Worm (Caenorhabditis elegans) whole organism, young adult: ENCODE results near the gene pola-1.

Source experiments
- B0261.1 ChIP-seq: sonication (generic microtip); optimal IDR thresholded peaks from 2 replicates; lab custom pipeline; 2016; ENCODE audit warnings: mild to moderate bottlenecking, missing genetic modification characterization, moderate library complexity, missing compliant biosample characterization
- B0336.3 ChIP-seq: fragments of 200-800 bp; sonication (Bioruptor generic); IDR thresholded peaks from 2 replicates; pipeline ENCODE4 v1.3.6; 2022; ENCODE audit warnings: missing genetic modification characterization, missing compliant biosample characterization
- C06A6.2 ChIP-seq: fragments of 200-800 bp; sonication (Bioruptor generic); conservative IDR thresholded peaks from 2 replicates; pipeline ENCODE4 v1.3.6; 2022; ENCODE audit warnings: missing genetic modification characterization, missing compliant biosample characterization
- F10E7.11 ChIP-seq: sonication (generic microtip); optimal IDR thresholded peaks from 2 replicates; lab custom pipeline; 2017; ENCODE audit warnings: mild to moderate bottlenecking, missing genetic modification characterization, moderate library complexity, missing compliant biosample characterization
- F33H1.4 ChIP-seq: fragments of 200-800 bp; sonication (Bioruptor generic); IDR thresholded peaks from 2 replicates; pipeline ENCODE4 v1.3.6; 2022; ENCODE audit warnings: missing genetic modification reagents, missing genetic modification characterization, missing compliant biosample characterization
- F37B4.10 ChIP-seq: fragments of 200-800 bp; sonication (Bioruptor generic); IDR thresholded peaks from 2 replicates; pipeline ENCODE4 v1.3.6; 2022; ENCODE audit warnings: missing genetic modification characterization, missing compliant biosample characterization
- F52B5.7 ChIP-seq: sonication (generic microtip); optimal IDR thresholded peaks from 2 replicates; lab custom pipeline; 2016; ENCODE audit warnings: mild to moderate bottlenecking, missing genetic modification characterization, missing compliant biosample characterization
- F55B11.4 ChIP-seq: sonication (generic microtip); optimal IDR thresholded peaks from 2 replicates; lab custom pipeline; 2016; ENCODE audit warnings: missing compliant biosample characterization, missing genetic modification characterization, borderline replicate concordance; ENCODE audit not compliant: insufficient read depth
- T26A5.8 ChIP-seq: sonication (generic microtip); optimal IDR thresholded peaks from 2 replicates; lab custom pipeline; 2016; ENCODE audit warnings: missing genetic modification characterization, missing compliant biosample characterization
- Y53G8AR.9 ChIP-seq: fragments of 200-800 bp; sonication (Bioruptor generic); conservative IDR thresholded peaks from 2 replicates; pipeline ENCODE4 v1.3.6; 2022; ENCODE audit warnings: missing genetic modification reagents, missing genetic modification characterization, missing compliant biosample characterization
- ZK185.1 ChIP-seq: sonication (generic microtip); optimal IDR thresholded peaks from 2 replicates; lab custom pipeline; 2016; ENCODE audit warnings: mild to moderate bottlenecking, missing genetic modification characterization, missing compliant biosample characterization; ENCODE audit not compliant: poor library complexity, severe bottlenecking
- akir-1 ChIP-seq: fragments of 200-800 bp; sonication (Bioruptor generic); optimal IDR thresholded peaks from 2 replicates; lab custom pipeline; 2018; ENCODE audit warnings: mild to moderate bottlenecking, missing genetic modification characterization, moderate library complexity, missing compliant biosample characterization
- aptf-2 ChIP-seq: fragments of 200-800 bp; sonication (Bioruptor generic); conservative IDR thresholded peaks from 2 replicates; pipeline ENCODE4 v1.3.6; 2022; ENCODE audit warnings: missing genetic modification reagents, missing genetic modification characterization, missing compliant biosample characterization
- attf-3 ChIP-seq: fragments of 200-800 bp; sonication (Bioruptor generic); conservative IDR thresholded peaks from 2 replicates; pipeline ENCODE4 v1.3.6; 2022; ENCODE audit warnings: missing genetic modification reagents, missing genetic modification characterization, missing compliant biosample characterization
- cebp-1 ChIP-seq, 2 experiments: fragments of 200-800 bp in 1 of 2; sonication (Bioruptor generic) in 1 of 2; sonication (generic microtip) in 1 of 2; IDR thresholded peaks in 1 of 2; optimal IDR thresholded peaks in 1 of 2; 2 replicates each; pipeline versions ENCODE4 v1.3.6 to Lab custom; 2017 to 2022; ENCODE audit warnings: missing compliant biosample characterization in 2 of 2, missing genetic modification characterization in 2 of 2, mild to moderate bottlenecking in 1 of 2, missing genetic modification reagents in 1 of 2, moderate library complexity in 1 of 2
- cebp-2 ChIP-seq: fragments of 200-800 bp; sonication (Bioruptor generic); IDR thresholded peaks from 2 replicates; pipeline ENCODE4 v1.3.6; 2022; ENCODE audit warnings: missing genetic modification characterization, missing compliant biosample characterization
- ceh-27 ChIP-seq: fragments of 200-800 bp; sonication (Bioruptor generic); optimal IDR thresholded peaks from 2 replicates; lab custom pipeline; 2018; ENCODE audit warnings: mild to moderate bottlenecking, missing genetic modification characterization, moderate library complexity, missing compliant biosample characterization
- ceh-40 ChIP-seq: fragments of 200-800 bp; sonication (Bioruptor generic); IDR thresholded peaks from 2 replicates; pipeline ENCODE4 v1.3.6; 2022; ENCODE audit warnings: missing genetic modification characterization, missing compliant biosample characterization
- ceh-91 ChIP-seq: fragments of 200-800 bp; sonication (Bioruptor generic); IDR thresholded peaks from 2 replicates; pipeline ENCODE4 v1.3.6; 2022; ENCODE audit warnings: missing genetic modification reagents, missing genetic modification characterization, missing compliant biosample characterization
- dpff-1 ChIP-seq: sonication (generic microtip); optimal IDR thresholded peaks from 2 replicates; lab custom pipeline; 2017; ENCODE audit warnings: mild to moderate bottlenecking, missing genetic modification characterization, missing compliant biosample characterization
- dpl-1 ChIP-seq: fragments of 150-350 bp; optimal IDR thresholded peaks from 2 replicates; lab custom pipeline; 2014; ENCODE audit warnings: missing biosample characterization, missing genetic modification reagents, missing genetic modification characterization
- efl-1 ChIP-seq: fragments of 150-350 bp; optimal IDR thresholded peaks from 2 replicates; lab custom pipeline; 2014; ENCODE audit warnings: missing biosample characterization, missing genetic modification reagents, missing genetic modification characterization
- egl-44 ChIP-seq: fragments of 200-800 bp; sonication (Bioruptor generic); IDR thresholded peaks from 2 replicates; pipeline ENCODE4 v1.3.6; 2022; ENCODE audit warnings: missing genetic modification reagents, missing genetic modification characterization, missing compliant biosample characterization
- ekl-4 ChIP-seq: fragments of 200-800 bp; sonication (Bioruptor generic); IDR thresholded peaks from 2 replicates; pipeline ENCODE4 v1.3.6; 2022; ENCODE audit warnings: missing genetic modification reagents, missing genetic modification characterization, missing compliant biosample characterization
- fkh-3 ChIP-seq: sonication (generic microtip); optimal IDR thresholded peaks from 2 replicates; lab custom pipeline; 2016; ENCODE audit warnings: mild to moderate bottlenecking, missing genetic modification characterization, missing compliant biosample characterization
- hlh-12 ChIP-seq: sonication (generic microtip); optimal IDR thresholded peaks from 2 replicates; lab custom pipeline; 2016; ENCODE audit warnings: missing genetic modification characterization, missing compliant biosample characterization
- hlh-26 ChIP-seq: fragments of 200-800 bp; sonication (Bioruptor generic); conservative IDR thresholded peaks from 2 replicates; pipeline ENCODE4 v1.3.6; 2022; ENCODE audit warnings: missing genetic modification reagents, missing genetic modification characterization, missing compliant biosample characterization
- hmg-1.2 ChIP-seq: fragments of 200-800 bp; sonication (Bioruptor generic); IDR thresholded peaks from 2 replicates; pipeline ENCODE4 v1.3.6; 2022; ENCODE audit warnings: missing genetic modification reagents, missing genetic modification characterization, missing compliant biosample characterization
- hrde-1 ChIP-seq: sonication (generic microtip); optimal IDR thresholded peaks from 2 replicates; lab custom pipeline; 2016; ENCODE audit warnings: missing genetic modification characterization, mild to moderate bottlenecking, missing compliant biosample characterization, moderate library complexity, missing genotype, missing genetic modification reagents, borderline replicate concordance
- lag-1 ChIP-seq: fragments of 200-800 bp; sonication (Bioruptor generic); IDR thresholded peaks from 2 replicates; pipeline ENCODE4 v1.3.6; 2022; ENCODE audit warnings: missing genetic modification reagents, missing genetic modification characterization, missing compliant biosample characterization
- lin-54 ChIP-seq: fragments of 200-800 bp; sonication (Bioruptor generic); optimal IDR thresholded peaks from 2 replicates; lab custom pipeline; 2018; ENCODE audit warnings: mild to moderate bottlenecking, missing genetic modification characterization, missing compliant biosample characterization
- lsl-1 ChIP-seq: fragments of 200-800 bp; sonication (Bioruptor generic); optimal IDR thresholded peaks from 2 replicates; lab custom pipeline; 2018; ENCODE audit warnings: mild to moderate bottlenecking, missing genetic modification characterization, moderate library complexity, missing compliant biosample characterization
- madf-10 ChIP-seq: sonication (generic microtip); optimal IDR thresholded peaks from 2 replicates; lab custom pipeline; 2016; ENCODE audit warnings: mild to moderate bottlenecking, missing genetic modification characterization, missing compliant biosample characterization
- madf-3 ChIP-seq: fragments of 200-800 bp; sonication (Bioruptor generic); IDR thresholded peaks from 2 replicates; pipeline ENCODE4 v1.3.6; 2022; ENCODE audit warnings: missing genetic modification reagents, missing genetic modification characterization, missing compliant biosample characterization
- mel-28 ChIP-seq: sonication (generic microtip); optimal IDR thresholded peaks from 2 replicates; lab custom pipeline; 2016; ENCODE audit warnings: borderline replicate concordance, mild to moderate bottlenecking, missing genetic modification characterization, missing compliant biosample characterization
- nfya-1 ChIP-seq: sonication (generic microtip); optimal IDR thresholded peaks from 2 replicates; lab custom pipeline; 2017; ENCODE audit warnings: antibody characterized with exemption, missing compliant biosample characterization, missing genetic modification characterization, borderline replicate concordance; ENCODE audit not compliant: insufficient read depth
- nhr-179 ChIP-seq: sonication (generic microtip); optimal IDR thresholded peaks from 2 replicates; lab custom pipeline; 2016; ENCODE audit warnings: mild to moderate bottlenecking, missing genetic modification characterization, missing compliant biosample characterization
- nhr-90 ChIP-seq: sonication (generic microtip); optimal IDR thresholded peaks from 2 replicates; lab custom pipeline; 2016; ENCODE audit warnings: missing genotype, mild to moderate bottlenecking, missing genetic modification characterization, missing compliant biosample characterization
- pbrm-1 ChIP-seq: fragments of 200-800 bp; sonication (Bioruptor generic); IDR thresholded peaks from 2 replicates; pipeline ENCODE4 v1.3.6; 2022; ENCODE audit warnings: missing genetic modification reagents, missing genetic modification characterization, missing compliant biosample characterization
- rec-8 ChIP-seq, 2 experiments: sonication (generic microtip); optimal IDR thresholded peaks; 2 replicates each; lab custom pipeline; 2016; ENCODE audit warnings: mild to moderate bottlenecking in 2 of 2, missing genetic modification characterization in 2 of 2, missing genetic modification reagents in 2 of 2, missing genotype in 2 of 2, missing biosample characterization in 1 of 2, missing compliant biosample characterization in 1 of 2, moderate library complexity in 1 of 2
- repo-1 ChIP-seq: sonication (generic microtip); optimal IDR thresholded peaks from 2 replicates; lab custom pipeline; 2017; ENCODE audit warnings: mild to moderate bottlenecking, missing genetic modification characterization, missing compliant biosample characterization
- snpc-1.3 ChIP-seq: sonication (generic microtip); optimal IDR thresholded peaks from 2 replicates; lab custom pipeline; 2017; ENCODE audit warnings: missing genetic modification characterization, mild to moderate bottlenecking, missing compliant biosample characterization, antibody characterized with exemption, moderate library complexity, missing genotype, missing genetic modification reagents; ENCODE audit not compliant: insufficient read depth
- somi-1 ChIP-seq: fragments of 200-800 bp; sonication (Bioruptor generic); optimal IDR thresholded peaks from 2 replicates; lab custom pipeline; 2018; ENCODE audit warnings: mild to moderate bottlenecking, missing genetic modification characterization, missing compliant biosample characterization
- xnd-1 ChIP-seq: sonication (generic microtip); optimal IDR thresholded peaks from 2 replicates; lab custom pipeline; 2016; ENCODE audit warnings: missing genotype, missing genetic modification reagents, missing genetic modification characterization, missing compliant biosample characterization
- zim-3 ChIP-seq: sonication (generic microtip); optimal IDR thresholded peaks from 2 replicates; lab custom pipeline; 2017; ENCODE audit warnings: mild to moderate bottlenecking, missing genetic modification characterization, moderate library complexity, missing compliant biosample characterization
- ztf-6 ChIP-seq: fragments of 200-800 bp; sonication (Bioruptor generic); IDR thresholded peaks from 2 replicates; pipeline ENCODE4 v1.3.6; 2022; ENCODE audit warnings: missing genetic modification reagents, missing genetic modification characterization, missing compliant biosample characterization

The pola-1 gene

ce11 chrIII:11141791-11142490, at the start of gene pola-1, which contains the start of gene Y47D3A.1 (continued):
- no peak for TF ChIP-seq T26A5.8 (tag; lab: Kevin White, UChicago)
- no peak for TF ChIP-seq nhr-179 (tag; lab: Kevin White, UChicago)
- TF ChIP-seq ekl-4 (GFP tag; lab: Robert Waterston, UW), result no peak
- TF ChIP-seq rec-8 (tag; optimal IDR thresholded peaks at IDR 0.05; lab: Kevin White, UChicago), result no peak
- 0 out of 2 replicates have a peak, but pooled peaks have one; percentile 34 for TF ChIP-seq Y53G8AR.9 (GFP tag; lab: Robert Waterston, UW)
- TF ChIP-seq B0336.3 (GFP tag; lab: Robert Waterston, UW), result no peak
- TF ChIP-seq F37B4.10 (GFP tag; lab: Robert Waterston, UW), result no peak
- no peak for TF ChIP-seq nfya-1 (tag; lab: Kevin White, UChicago)
- no peak for TF ChIP-seq ZK185.1 (tag; lab: Kevin White, UChicago)
- no peak for TF ChIP-seq lag-1 (GFP tag; lab: Robert Waterston, UW)
- TF ChIP-seq dpff-1, result no peak
- TF ChIP-seq cebp-2 (GFP tag; lab: Robert Waterston, UW), result no peak
- no peak for TF ChIP-seq ceh-40 (GFP tag; lab: Robert Waterston, UW)
- TF ChIP-seq aptf-2 (GFP tag; lab: Robert Waterston, UW), result 0 out of 2 replicates have a peak, but pooled peaks have one; percentile 62
- no peak for TF ChIP-seq F55B11.4
- TF ChIP-seq F52B5.7 (tag; lab: Kevin White, UChicago), result no peak
- TF ChIP-seq F10E7.11, result no peak
- no peak for TF ChIP-seq repo-1 (tag; lab: Kevin White, UChicago)
- TF ChIP-seq mel-28 (tag; lab: Kevin White, UChicago), result no peak
- peak; percentile 65 for TF ChIP-seq lsl-1 (GFP tag; lab: Kevin White, UChicago)
- TF ChIP-seq cebp-1 (GFP tag; IDR thresholded peaks at IDR 0.05; lab: Robert Waterston, UW), result no peak
- TF ChIP-seq cebp-1 (tag; optimal IDR thresholded peaks at IDR 0.05; lab: Kevin White, UChicago), result peak; percentile 55
- TF ChIP-seq madf-3 (GFP tag; lab: Robert Waterston, UW), result 0 out of 2 replicates have a peak, but pooled peaks have one; percentile 40
- no peak for TF ChIP-seq somi-1
- TF ChIP-seq hlh-26 (GFP tag; lab: Robert Waterston, UW), result no peak
- peak; percentile 37; the same call in 1 of the 2 replicates for TF ChIP-seq pbrm-1 (GFP tag; lab: Robert Waterston, UW)
- no peak for TF ChIP-seq hlh-12
- TF ChIP-seq attf-3, result 0 out of 2 replicates have a peak, but pooled peaks have one; percentile 14
- TF ChIP-seq lin-54 (GFP tag; lab: Kevin White, UChicago), result peak; percentile 89
- TF ChIP-seq xnd-1, result no peak
- no peak for TF ChIP-seq zim-3 (tag; lab: Kevin White, UChicago)
- peak; percentile 57; the same call in 1 of the 2 replicates for TF ChIP-seq hmg-1.2 (GFP tag; lab: Robert Waterston, UW)
- TF ChIP-seq C06A6.2 (GFP tag; lab: Robert Waterston, UW), result no peak
- peak; percentile 91 for TF ChIP-seq dpl-1 (GFP tag; lab: Kevin White, UChicago)
- TF ChIP-seq B0261.1 (tag; lab: Kevin White, UChicago), result no peak
- TF ChIP-seq ztf-6 (GFP tag; lab: Robert Waterston, UW), result no peak
- peak; percentile 84 for TF ChIP-seq ceh-27 (GFP tag; lab: Kevin White, UChicago)
- TF ChIP-seq fkh-3 (tag; lab: Kevin White, UChicago), result no peak
- peak; percentile 76 for TF ChIP-seq ceh-91 (GFP tag; lab: Robert Waterston, UW)
- no peak for TF ChIP-seq nhr-90
- no peak for TF ChIP-seq egl-44
- TF ChIP-seq efl-1, result peak; percentile 95
- no peak for TF ChIP-seq akir-1 (GFP tag; lab: Kevin White, UChicago)
- no peak for TF ChIP-seq hrde-1 (tag; lab: Kevin White, UChicago)
- TF ChIP-seq F33H1.4, result peak; percentile 51
- peak; percentile 30 for TF ChIP-seq madf-10 (tag; lab: Kevin White, UChicago)
- peak; percentile 55 for TF ChIP-seq snpc-1.3 (tag; lab: Kevin White, UChicago)
